Fruit fly (Drosophila melanogaster): ENCODE results near the gene CG43880.

CG43880 gene

dm6 chr3L:7946222-7946621, at the start of gene CG43880:
TSS of gene CG43880 (minus strand) at chr3L:7946322.
- TF ChIP-seq Clk (GFP tag; optimal IDR thresholded peaks at IDR 0.05) (no peak), CG5204 (GFP tag; optimal IDR thresholded peaks at IDR 0.05) (no peak), cnc (optimal IDR thresholded peaks at IDR 0.05) (no peak), toe (GFP tag; optimal IDR thresholded peaks at IDR 0.05) (no peak), cic (GFP tag; optimal IDR thresholded peaks at IDR 0.05) (no peak), Mnt (GFP tag; optimal IDR thresholded peaks at IDR 0.05) (no peak), bab1 (GFP tag; optimal IDR thresholded peaks at IDR 0.05) (no peak), ovo (GFP tag; optimal IDR thresholded peaks at IDR 0.05) (no peak), CG14711 (tag; optimal IDR thresholded peaks at IDR 0.05) (no peak), tj (GFP tag; optimal IDR thresholded peaks at IDR 0.05) (no peak), pad (GFP tag; optimal IDR thresholded peaks at IDR 0.05) (no peak)

dm6 chr3L:7993570-7994319, 47.6 kb upstream of the CG43880 start:
- no peak for TF ChIP-seq ovo (GFP tag; optimal IDR thresholded peaks at IDR 0.05)
- no peak for TF ChIP-seq CG7045 (GFP tag; optimal IDR thresholded peaks at IDR 0.05)
- no peak for TF ChIP-seq CG33017 (tag; optimal IDR thresholded peaks at IDR 0.05)
- no peak for TF ChIP-seq Clk (GFP tag; optimal IDR thresholded peaks at IDR 0.05)
- no peak for TF ChIP-seq CG1620 (GFP tag; optimal IDR thresholded peaks at IDR 0.05)
- TF ChIP-seq Mnt (GFP tag; optimal IDR thresholded peaks at IDR 0.05): no peak
- TF ChIP-seq cic (GFP tag; optimal IDR thresholded peaks at IDR 0.05): no peak
- TF ChIP-seq toe (GFP tag; optimal IDR thresholded peaks at IDR 0.05): no peak

- no peak for TF ChIP-seq CG7101 (tag; optimal IDR thresholded peaks at IDR 0.05)
- TF ChIP-seq CG33017 (tag; optimal IDR thresholded peaks at IDR 0.05): no peak
- TF ChIP-seq CG11617 (GFP tag; optimal IDR thresholded peaks at IDR 0.05): no peak
Measured at dm6 chr3L:7992854-7993253, 46.7 kb upstream of the CG43880 start.

DNA sequence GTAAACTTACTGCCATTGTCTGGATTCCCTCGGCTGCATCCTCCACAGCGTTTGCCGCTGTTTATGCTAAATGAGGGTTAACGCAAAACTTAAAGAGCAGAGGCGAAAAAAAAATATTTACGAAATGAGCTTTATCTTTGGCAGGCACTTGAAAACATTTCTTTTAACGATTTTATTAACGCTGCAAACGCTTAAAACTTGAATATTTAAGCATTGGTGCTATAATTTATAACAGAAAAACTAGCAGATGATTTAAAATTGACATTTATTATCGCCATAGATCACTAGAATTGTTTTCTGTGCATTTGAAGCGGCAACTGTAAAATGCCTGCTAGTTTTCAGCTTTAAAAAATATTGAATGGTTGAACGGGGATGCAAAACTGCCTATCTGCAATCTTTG, 44.1 kb upstream of the CG43880 start:
- no peak for TF ChIP-seq tj (GFP tag; optimal IDR thresholded peaks at IDR 0.05)
- no peak for TF ChIP-seq Hr96 (GFP tag; optimal IDR thresholded peaks at IDR 0.05)
- no peak for TF ChIP-seq cic (GFP tag; optimal IDR thresholded peaks at IDR 0.05)
- TF ChIP-seq Clk (GFP tag; optimal IDR thresholded peaks at IDR 0.05): no peak
- TF ChIP-seq CG7045 (GFP tag; optimal IDR thresholded peaks at IDR 0.05): no peak

dm6 chr3L:7988828-7989673, 42.9 kb upstream of the CG43880 start:
- TF ChIP-seq cic (GFP tag; optimal IDR thresholded peaks at IDR 0.05): no peak
- no peak for TF ChIP-seq kay (GFP tag; ENCODE audit: borderline replicate concordance)
- TF ChIP-seq CG12768 (GFP tag; optimal IDR thresholded peaks at IDR 0.05): no peak
- TF ChIP-seq Hr96 (GFP tag; optimal IDR thresholded peaks at IDR 0.05): no peak

- TF ChIP-seq pad (GFP tag; optimal IDR thresholded peaks at IDR 0.05): no peak
- TF ChIP-seq CG1620 (GFP tag; optimal IDR thresholded peaks at IDR 0.05): no peak
- no peak for TF ChIP-seq CG33017 (tag; optimal IDR thresholded peaks at IDR 0.05)
Measured at dm6 chr3L:7988401-7988800, 42.3 kb upstream of the CG43880 start.

- no peak for TF ChIP-seq pad (GFP tag; optimal IDR thresholded peaks at IDR 0.05)
- TF ChIP-seq CG33017 (tag; optimal IDR thresholded peaks at IDR 0.05): no peak
- TF ChIP-seq CG7045 (GFP tag; optimal IDR thresholded peaks at IDR 0.05): no peak
- TF ChIP-seq CG1620 (GFP tag; optimal IDR thresholded peaks at IDR 0.05): no peak
- no peak for TF ChIP-seq Mnt (GFP tag; optimal IDR thresholded peaks at IDR 0.05)
- no peak for TF ChIP-seq tj (GFP tag; optimal IDR thresholded peaks at IDR 0.05)
- TF ChIP-seq kay (GFP tag; ENCODE audit: borderline replicate concordance): no peak
Measured at dm6 chr3L:7984623-7985237, 38.6 kb upstream of the CG43880 start.

Measured in whole organism, adult.